Worm (Caenorhabditis elegans): ENCODE measurements around the gene F18H3.1.

The F18H3.1 gene

ce11 chrX:13499098-13499497 is 20.4 kb upstream of the F18H3.1 start:
- TF ChIP-seq tbx-8 (GFP tag; optimal IDR thresholded peaks at IDR 0.05) (no peak), ces-1 (GFP tag; optimal IDR thresholded peaks at IDR 0.05) (peak; percentile 69)

DNA sequence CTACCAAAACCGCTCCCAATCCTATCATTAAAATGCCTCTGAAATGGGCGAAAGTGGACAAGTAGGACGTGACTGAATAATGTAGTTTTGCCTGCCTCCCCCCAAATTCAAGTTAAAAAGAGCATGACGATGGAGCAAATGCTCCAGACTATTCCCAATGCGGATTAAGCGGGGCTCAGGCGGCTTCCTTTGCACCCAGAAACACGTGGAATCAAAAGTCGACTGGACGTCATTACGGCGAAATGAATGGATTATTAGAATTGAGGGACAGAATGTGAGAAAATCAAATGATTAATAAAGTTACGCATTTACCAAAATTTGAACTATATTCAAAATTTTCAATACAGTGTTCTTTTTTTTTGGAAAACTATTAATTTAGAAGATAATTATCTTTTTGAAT is 19.5 kb upstream of the F18H3.1 start:
- TF ChIP-seq sptf-1 (tag; optimal IDR thresholded peaks at IDR 0.05) (no peak), ces-1 (GFP tag; optimal IDR thresholded peaks at IDR 0.05) (peak; percentile 2), bed-3 (GFP tag; optimal IDR thresholded peaks at IDR 0.05) (no peak), blmp-1 (tag; optimal IDR thresholded peaks at IDR 0.05) (no peak), lsy-2 (tag; optimal IDR thresholded peaks at IDR 0.05) (no peak), unc-62 (GFP tag; optimal IDR thresholded peaks at IDR 0.05) (no peak), lin-13 (tag; optimal IDR thresholded peaks at IDR 0.05) (no peak), lin-32 (GFP tag; optimal IDR thresholded peaks at IDR 0.05) (no peak), unc-39 (tag; optimal IDR thresholded peaks at IDR 0.05) (no peak)

DNA sequence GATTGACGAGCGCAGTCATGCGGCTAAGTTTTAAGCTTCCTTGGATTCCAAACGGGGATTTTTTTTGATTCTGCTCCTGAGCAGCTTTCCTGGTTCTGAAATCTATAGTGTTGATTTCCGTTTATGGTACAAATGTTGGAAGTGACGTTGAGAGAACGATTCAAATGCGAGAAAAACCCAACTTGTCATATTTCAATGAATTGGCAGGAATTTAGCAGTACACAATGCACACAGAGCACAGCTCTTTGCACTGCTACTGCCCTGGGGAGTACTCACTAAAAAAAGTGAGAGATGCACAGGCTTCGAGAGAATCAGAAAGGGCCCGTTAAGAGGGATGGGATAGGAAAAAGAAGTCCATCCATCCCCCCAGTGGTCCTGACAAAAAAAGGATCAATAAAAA is 18.9 kb upstream of the F18H3.1 start, which contains the start of gene sad-1:
sad-1 (minus strand) TSS at position 101 of the 400 bp plus-strand sequence.
- TF ChIP-seq mep-1 (tag; optimal IDR thresholded peaks at IDR 0.05), result no peak
- TF ChIP-seq nhr-76 (tag; optimal IDR thresholded peaks at IDR 0.05), result no peak
- TF ChIP-seq elt-3 (tag; optimal IDR thresholded peaks at IDR 0.05), result no peak
- TF ChIP-seq ceh-39 (tag; optimal IDR thresholded peaks at IDR 0.05), result no peak
- no peak for TF ChIP-seq nhr-237 (tag; optimal IDR thresholded peaks at IDR 0.05)
- no peak for TF ChIP-seq unc-120 (tag; optimal IDR thresholded peaks at IDR 0.05; ENCODE audit: poor library complexity, severe bottlenecking)
- no peak for TF ChIP-seq drap-1 (GFP tag; optimal IDR thresholded peaks at IDR 0.05)
- no peak for TF ChIP-seq elt-1 (tag; optimal IDR thresholded peaks at IDR 0.05; ENCODE audit: borderline replicate concordance, insufficient read depth)
- no peak for TF ChIP-seq cnd-1 (tag; optimal IDR thresholded peaks at IDR 0.05)
- TF ChIP-seq sptf-1 (tag; optimal IDR thresholded peaks at IDR 0.05), result no peak
- TF ChIP-seq ham-2 (GFP tag; optimal IDR thresholded peaks at IDR 0.05), result no peak
- no peak for TF ChIP-seq mab-5 (tag; optimal IDR thresholded peaks at IDR 0.05)
- TF ChIP-seq lsy-2 (tag; optimal IDR thresholded peaks at IDR 0.05), result no peak

DNA sequence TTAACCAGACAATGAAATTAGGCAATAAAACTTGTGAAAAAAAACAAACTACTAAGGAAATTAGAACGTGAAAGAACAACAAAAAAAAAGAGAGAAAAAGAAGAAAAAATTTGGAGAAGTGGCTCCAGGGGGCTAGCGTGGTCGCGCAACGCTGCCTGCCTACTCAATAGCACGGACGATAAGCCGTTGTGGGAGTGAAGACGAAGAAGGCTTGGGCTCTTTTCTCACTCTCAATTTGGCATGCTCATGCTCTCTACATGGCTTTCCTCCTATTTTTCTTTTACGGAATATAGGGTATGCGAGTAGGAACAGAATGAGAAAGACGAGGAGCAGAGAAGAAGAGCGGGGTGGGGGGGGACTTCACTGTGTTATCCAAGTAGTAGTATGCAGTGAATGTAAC is 17.2 kb upstream of the F18H3.1 start:
- TF ChIP-seq mep-1 (tag; optimal IDR thresholded peaks at IDR 0.05) (peak; percentile 22), ceh-39 (tag; optimal IDR thresholded peaks at IDR 0.05) (no peak), M03D4.4 (tag; optimal IDR thresholded peaks at IDR 0.05) (no peak), lsy-2 (tag; optimal IDR thresholded peaks at IDR 0.05) (no peak), ztf-11 (tag; optimal IDR thresholded peaks at IDR 0.05) (peak; percentile 14), ces-1 (GFP tag; optimal IDR thresholded peaks at IDR 0.05) (peak; percentile 68), unc-120 (tag; optimal IDR thresholded peaks at IDR 0.05; ENCODE audit: poor library complexity, severe bottlenecking) (no peak)

ce11 chrX:13503839-13504238 is 15.6 kb upstream of the F18H3.1 start:
- TF ChIP-seq cnd-1 (tag; optimal IDR thresholded peaks at IDR 0.05), result peak; percentile 23
- no peak for TF ChIP-seq sem-2 (GFP tag; optimal IDR thresholded peaks at IDR 0.05)
- TF ChIP-seq ces-1 (GFP tag; optimal IDR thresholded peaks at IDR 0.05), result peak; percentile 56
- TF ChIP-seq mep-1 (tag; optimal IDR thresholded peaks at IDR 0.05), result peak; percentile 15
- peak; percentile 59 for TF ChIP-seq mls-2 (tag; optimal IDR thresholded peaks at IDR 0.05)

DNA sequence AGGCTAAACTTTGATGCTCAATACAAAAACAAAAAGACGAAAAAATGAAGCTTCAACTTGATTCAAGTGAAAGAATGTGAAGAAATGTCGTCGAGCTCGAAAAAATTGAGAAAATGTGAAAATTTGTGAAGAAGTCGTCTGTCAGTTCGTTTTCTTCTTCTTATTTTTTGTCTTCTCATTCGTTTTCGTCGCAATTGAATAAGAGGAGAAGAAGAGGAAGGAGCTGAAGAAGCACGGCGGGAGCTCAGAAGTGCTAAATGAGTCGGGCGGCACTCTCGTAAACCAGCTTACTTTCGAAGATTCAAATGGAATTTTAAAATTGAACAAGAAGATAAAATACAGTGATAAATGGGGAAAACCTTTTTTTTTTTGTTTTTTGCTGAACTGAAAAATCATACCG is 14.3 kb upstream of the F18H3.1 start:
- no peak for TF ChIP-seq sptf-1 (tag; optimal IDR thresholded peaks at IDR 0.05)
- TF ChIP-seq ces-1 (GFP tag; optimal IDR thresholded peaks at IDR 0.05), result peak; percentile 73
- TF ChIP-seq lin-32 (GFP tag; optimal IDR thresholded peaks at IDR 0.05), result no peak
- no peak for TF ChIP-seq cnd-1 (tag; optimal IDR thresholded peaks at IDR 0.05)
- TF ChIP-seq drap-1 (GFP tag; optimal IDR thresholded peaks at IDR 0.05), result no peak
- no peak for TF ChIP-seq sem-2 (GFP tag; optimal IDR thresholded peaks at IDR 0.05)

DNA sequence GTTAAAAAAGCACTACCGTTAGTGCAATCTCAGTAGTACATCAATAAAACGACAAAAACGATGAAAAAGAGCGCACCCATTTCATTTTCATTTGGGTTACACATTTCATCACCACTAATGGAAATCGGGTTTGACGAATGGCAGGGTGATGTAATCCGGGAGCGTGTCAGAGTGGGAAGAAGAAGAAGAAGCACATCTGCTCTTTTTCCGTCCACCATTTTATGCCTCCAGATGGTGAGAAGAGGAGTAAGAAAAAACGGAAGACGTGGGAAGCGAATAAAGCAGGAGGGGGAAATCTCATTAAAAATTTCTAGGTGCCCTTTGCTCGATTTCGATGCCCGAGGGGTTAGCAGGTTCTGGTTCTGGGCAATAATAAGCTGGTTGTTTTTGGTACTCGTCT is 13.4 kb upstream of the F18H3.1 start:
- no peak for TF ChIP-seq nhr-237 (tag; optimal IDR thresholded peaks at IDR 0.05)
- no peak for TF ChIP-seq zip-8 (tag; optimal IDR thresholded peaks at IDR 0.05)
- TF ChIP-seq pha-4 (tag; optimal IDR thresholded peaks at IDR 0.05), result no peak
- no peak for TF ChIP-seq tbx-8 (GFP tag; optimal IDR thresholded peaks at IDR 0.05)
- TF ChIP-seq nhr-28 (tag; optimal IDR thresholded peaks at IDR 0.05), result no peak
- no peak for TF ChIP-seq ceh-39 (tag; optimal IDR thresholded peaks at IDR 0.05)
- peak; percentile 81 for TF ChIP-seq ces-1 (GFP tag; optimal IDR thresholded peaks at IDR 0.05)
